Fruit fly (Drosophila melanogaster) Kc167 (cell line): Measurements from ENCODE around the gene CG33270.
"Not testable (repeated sequence)": the region's sequence is repeated elsewhere in the genome, so short reads cannot be mapped to it uniquely, and the experiment has no call there.

Source experiments
- Sin3A ChIP-seq: fragments of >200 bp; optimal IDR thresholded peaks from 2 replicates; lab custom pipeline; 2018; ENCODE audit warnings: missing external identifiers
- h ChIP-seq: fragments of >200 bp; optimal IDR thresholded peaks from 3 replicates; lab custom pipeline; 2018; ENCODE audit warnings: missing external identifiers
- insv ChIP-seq: fragments of >200 bp; optimal IDR thresholded peaks from 3 replicates; lab custom pipeline; 2018; ENCODE audit warnings: missing external identifiers
- psq ChIP-seq: fragments of >200 bp; optimal IDR thresholded peaks from 2 replicates; lab custom pipeline; 2017; ENCODE audit warnings: missing external identifiers
- ttk ChIP-seq: sonication (Bioruptor generic); optimal IDR thresholded peaks from 2 replicates; lab custom pipeline; 2017; ENCODE audit warnings: missing external identifiers

DNA sequence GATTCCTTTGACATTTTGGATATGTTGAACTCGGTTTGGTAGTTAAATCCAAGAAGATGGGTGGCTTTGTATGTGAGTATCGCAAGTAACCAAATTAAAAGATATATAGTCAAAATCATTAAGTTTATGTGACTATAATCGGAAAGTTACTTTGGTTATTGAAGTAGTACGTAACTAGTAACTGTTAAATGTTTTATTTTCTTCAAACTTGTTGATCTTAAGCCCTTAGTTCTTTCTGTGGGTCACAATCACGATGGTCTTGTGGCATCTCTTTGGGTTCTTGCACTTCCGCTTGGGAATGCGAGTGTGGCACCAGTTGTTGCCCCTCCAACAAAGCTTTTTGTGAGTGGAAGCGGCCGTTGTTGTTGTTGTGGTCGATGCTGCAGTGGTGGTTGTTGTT lies 1.5 kb downstream of the CG33270 start, which contains the start of gene CG33489:
- not testable (repeated sequence) for TF ChIP-seq insv, psq, h, Sin3A, ttk (lab: Kevin White, UChicago)
